Fruit fly (Drosophila melanogaster): ENCODE data around the gene TotF.
A peak's percentile ranks its signal among the peaks of the same experiment; 100 is the strongest.

Gene TotF

DNA sequence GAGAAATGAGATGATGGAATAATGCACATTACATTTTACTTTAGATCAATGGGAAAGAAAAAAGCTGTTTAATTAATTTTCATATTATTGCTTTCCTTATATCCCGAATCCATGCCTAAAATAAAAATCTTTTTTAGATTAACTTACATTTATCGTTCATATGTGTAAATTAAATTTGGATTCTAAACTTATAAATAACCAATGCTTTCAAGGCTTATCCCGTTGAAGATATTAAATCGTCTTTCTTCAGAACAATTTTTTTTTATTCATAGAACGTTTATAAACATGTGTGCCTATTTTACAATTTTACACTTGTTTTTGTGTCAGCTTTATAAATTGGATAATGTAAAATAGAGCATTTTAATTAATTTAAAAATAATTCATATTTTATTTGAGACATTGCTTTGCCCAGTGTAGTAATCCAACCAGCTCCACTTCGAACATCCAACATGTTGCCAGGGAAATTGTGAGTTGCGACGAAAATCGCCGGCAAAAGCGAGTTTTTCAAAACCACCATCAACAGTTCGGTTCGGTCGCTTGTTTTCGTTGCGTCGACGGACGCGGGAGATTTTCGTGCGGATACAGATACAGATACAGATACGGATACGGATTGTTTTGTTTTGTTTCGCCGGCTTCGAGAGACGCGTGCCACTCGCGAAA lies 16.5 kb downstream of the TotF start (continued):
- no peak for TF ChIP-seq lov (optimal IDR thresholded peaks at IDR 0.05)
- no peak for TF ChIP-seq lov (GFP tag; IDR thresholded peaks at IDR 0.05)
- no peak for TF ChIP-seq en (GFP tag; optimal IDR thresholded peaks at IDR 0.05)
- peak; percentile 53 for TF ChIP-seq twi (tag; optimal IDR thresholded peaks at IDR 0.05)
- TF ChIP-seq danr (GFP tag; IDR thresholded peaks at IDR 0.05): peak; percentile 36; the same call in 1 of the 2 replicates
- peak; percentile 17 for TF ChIP-seq CG3065 (GFP tag; optimal IDR thresholded peaks at IDR 0.05)
- peak; percentile 29; the same call in 1 of the 2 replicates for TF ChIP-seq CG9215 (GFP tag; IDR thresholded peaks at IDR 0.05)
- 0 out of 2 replicates have a peak, but pooled peaks have one; percentile 10 for TF ChIP-seq Ada2b (GFP tag; IDR thresholded peaks at IDR 0.05)
- peak in 1 of 3 experiments; percentile 94 for TF ChIP-seq lola (GFP tag; optimal IDR thresholded peaks at IDR 0.05)
- TF ChIP-seq tx (GFP tag; optimal IDR thresholded peaks at IDR 0.05): no peak
- TF ChIP-seq CG14050 (GFP tag; IDR thresholded peaks at IDR 0.05): peak; percentile 18; the same call in 1 of the 3 replicates
- TF ChIP-seq Oaz (GFP tag; IDR thresholded peaks at IDR 0.05): 0 out of 2 replicates have a peak, but pooled peaks have one; percentile 29
- TF ChIP-seq CG10321 (GFP tag; IDR thresholded peaks at IDR 0.05): 0 out of 2 replicates have a peak, but pooled peaks have one; percentile 32
- TF ChIP-seq Pdp1 (GFP tag; optimal IDR thresholded peaks at IDR 0.05): peak; percentile 3 to 12
- TF ChIP-seq fd96Cb (tag; optimal IDR thresholded peaks at IDR 0.05): peak; percentile 84
- no peak for TF ChIP-seq insv (GFP tag; optimal IDR thresholded peaks at IDR 0.05)
- TF ChIP-seq grau (tag; optimal IDR thresholded peaks at IDR 0.05): peak; percentile 73
- peak; percentile 37 for TF ChIP-seq CG12299 (tag; optimal IDR thresholded peaks at IDR 0.05)
- TF ChIP-seq scrt (GFP tag; optimal IDR thresholded peaks at IDR 0.05): peak; percentile 47
- TF ChIP-seq tio (GFP tag; optimal IDR thresholded peaks at IDR 0.05): peak; percentile 77
- peak; percentile 60; the same call in 2 of the 3 replicates for TF ChIP-seq dysf (GFP tag; IDR thresholded peaks at IDR 0.05)
- peak; percentile 52 for TF ChIP-seq ewg (GFP tag; optimal IDR thresholded peaks at IDR 0.05)
- peak; percentile 81 for TF ChIP-seq Med (GFP tag)
- TF ChIP-seq NfI (GFP tag; optimal IDR thresholded peaks at IDR 0.05): peak; percentile 19
- TF ChIP-seq jing (GFP tag; optimal IDR thresholded peaks at IDR 0.05): no peak
- TF ChIP-seq lmd (GFP tag; IDR thresholded peaks at IDR 0.05): peak; percentile 48
- peak; percentile 69 for TF ChIP-seq Sry-β (GFP tag; optimal IDR thresholded peaks at IDR 0.05)
- TF ChIP-seq Aef1 (GFP tag; IDR thresholded peaks at IDR 0.05): no peak
- TF ChIP-seq tgo (GFP tag; IDR thresholded peaks at IDR 0.05): peak; percentile 41; the same call in 2 of the 3 replicates
- peak; percentile 87 for TF ChIP-seq sens (GFP tag)
- TF ChIP-seq CG15601 (tag; optimal IDR thresholded peaks at IDR 0.05): peak; percentile 81
- TF ChIP-seq fru (optimal IDR thresholded peaks at IDR 0.05): no peak
- TF ChIP-seq CG8359 (GFP tag; optimal IDR thresholded peaks at IDR 0.05; ENCODE audit: borderline replicate concordance): peak; percentile 54
- no peak for TF ChIP-seq CG10543 (GFP tag; optimal IDR thresholded peaks at IDR 0.05)
- TF ChIP-seq CG11696 (GFP tag; IDR thresholded peaks at IDR 0.05): 0 out of 2 replicates have a peak, but pooled peaks have one; percentile 48
- TF ChIP-seq stwl (tag; optimal IDR thresholded peaks at IDR 0.05): no peak
- 0 out of 3 replicates have a peak, but pooled peaks have one; percentile 61 for TF ChIP-seq CG2199 (GFP tag; IDR thresholded peaks at IDR 0.05)
- no peak for TF ChIP-seq Dfd (GFP tag; optimal IDR thresholded peaks at IDR 0.05)
- peak; percentile 68; the same call in 1 of the 3 replicates for TF ChIP-seq so (GFP tag; IDR thresholded peaks at IDR 0.05)
- no peak for TF ChIP-seq Dref (GFP tag; IDR thresholded peaks at IDR 0.05)
- no peak for TF ChIP-seq Elba2 (GFP tag; optimal IDR thresholded peaks at IDR 0.05)
- peak; percentile 39 for TF ChIP-seq CG13123 (GFP tag; optimal IDR thresholded peaks at IDR 0.05)
- peak; percentile 46 for TF ChIP-seq CG12219 (GFP tag; optimal IDR thresholded peaks at IDR 0.05)
- TF ChIP-seq CG7745 (tag; optimal IDR thresholded peaks at IDR 0.05): no peak
- TF ChIP-seq hkb (optimal IDR thresholded peaks at IDR 0.05): peak; percentile 9
- TF ChIP-seq hkb (GFP tag; IDR thresholded peaks at IDR 0.05): peak; percentile 74
- no peak for TF ChIP-seq gt (GFP tag; IDR thresholded peaks at IDR 0.05)
- peak; percentile 17 for TF ChIP-seq CG7271 (tag; optimal IDR thresholded peaks at IDR 0.05)
- TF ChIP-seq Usf (GFP tag; optimal IDR thresholded peaks at IDR 0.05): peak; percentile 2
- TF ChIP-seq CG6272 (GFP tag; IDR thresholded peaks at IDR 0.05): 0 out of 2 replicates have a peak, but pooled peaks have one; percentile 24

All from whole organism, embryonic.